Worm (Caenorhabditis elegans) whole organism, L4/young adult: Measurements from ENCODE around the gene mccc-2.

ENCODE experiments used
- W03F9.2 ChIP-seq: fragments of 150-350 bp; optimal IDR thresholded peaks from 2 replicates; lab custom pipeline; 2014; ENCODE audit warnings: missing biosample characterization, missing genetic modification characterization
- dao-5 ChIP-seq: sonication (generic microtip); optimal IDR thresholded peaks from 2 replicates; lab custom pipeline; 2016; ENCODE audit warnings: missing genotype, missing genetic modification characterization, moderate library complexity, missing compliant biosample characterization
- him-1 ChIP-seq: sonication (generic microtip); optimal IDR thresholded peaks from 2 replicates; lab custom pipeline; 2016; ENCODE audit warnings: missing genotype, missing genetic modification reagents, missing genetic modification characterization, missing compliant biosample characterization

mccc-2 gene

DNA sequence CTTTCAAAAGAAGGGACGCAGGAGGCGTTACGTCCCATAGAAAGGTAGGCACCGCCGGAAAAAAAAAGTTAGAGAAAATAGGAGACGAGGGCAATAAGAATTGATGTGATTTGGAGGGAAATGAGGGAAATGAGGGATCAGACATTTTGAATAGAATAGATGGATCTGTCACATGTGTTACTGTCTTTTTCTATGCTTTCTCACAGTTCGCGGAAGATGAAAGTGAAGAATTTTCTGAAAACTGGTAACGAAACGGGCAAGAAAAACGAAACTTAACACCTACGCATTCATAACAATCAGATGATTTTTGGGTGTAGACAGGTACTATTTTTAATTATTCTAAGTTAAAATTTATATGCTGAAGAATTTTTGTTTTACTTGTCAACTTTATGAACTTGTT lies 51.5 kb downstream of the mccc-2 start, which contains the start of gene R107.9:
Gene R107.9, plus strand, starts transcription at position 301 of the 400 bp plus-strand sequence.
- TF ChIP-seq him-1 (tag; lab: Kevin White, UChicago) (no peak), W03F9.2 (tag; lab: Kevin White, UChicago) (no peak), dao-5 (no peak)
